Fruit fly (Drosophila melanogaster): Measurements from ENCODE around the gene CG16989.

CG16989 gene

DNA sequence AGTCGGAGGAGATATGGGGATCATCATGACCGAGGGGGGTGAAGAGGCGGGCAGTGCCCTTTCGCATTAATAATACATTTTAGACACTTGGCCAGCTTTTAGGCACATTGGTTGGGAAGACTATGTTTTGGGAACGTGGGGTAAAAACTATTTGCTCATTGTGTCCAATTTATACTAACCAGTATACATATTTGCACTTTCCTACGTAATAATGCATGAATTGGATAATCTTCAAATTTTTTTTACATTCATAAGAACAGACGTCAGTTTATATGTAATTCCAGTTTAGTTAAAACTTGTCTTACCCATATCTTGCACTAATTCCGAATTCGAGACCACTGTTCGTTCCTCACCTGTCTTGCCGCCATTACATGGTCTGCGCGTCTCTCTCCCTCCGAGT, 13.6 kb upstream of the CG16989 start (continued):
- TF ChIP-seq CG11695 (GFP tag; IDR thresholded peaks at IDR 0.05) = no peak; the same call in 2 of the 3 replicates
- no peak for TF ChIP-seq kni (GFP tag; optimal IDR thresholded peaks at IDR 0.05)
- TF ChIP-seq Antp (GFP tag; optimal IDR thresholded peaks at IDR 0.05) = peak; percentile 0
- TF ChIP-seq mam (GFP tag; optimal IDR thresholded peaks at IDR 0.05) = peak; percentile 2
- TF ChIP-seq CG8765 (GFP tag; IDR thresholded peaks at IDR 0.05) = no peak
- TF ChIP-seq pzg (GFP tag; optimal IDR thresholded peaks at IDR 0.05) = no peak
- no peak for TF ChIP-seq ash1 (GFP tag; optimal IDR thresholded peaks at IDR 0.05)
- peak; percentile 16 for TF ChIP-seq Chrac-16 (GFP tag; optimal IDR thresholded peaks at IDR 0.05)
- TF ChIP-seq Jarid2 (GFP tag; optimal IDR thresholded peaks at IDR 0.05) = no peak
- no peak for TF ChIP-seq CG33213 (GFP tag; optimal IDR thresholded peaks at IDR 0.05)
- TF ChIP-seq CG3847 (GFP tag; IDR thresholded peaks at IDR 0.05) = no peak
- no peak for TF ChIP-seq pita (GFP tag; optimal IDR thresholded peaks at IDR 0.05)
- peak; percentile 19 for TF ChIP-seq CoRest (tag; optimal IDR thresholded peaks at IDR 0.05)
- peak in 1 of 3 experiments; percentile 10 for TF ChIP-seq lola (GFP tag; optimal IDR thresholded peaks at IDR 0.05)
- TF ChIP-seq Side (GFP tag; optimal IDR thresholded peaks at IDR 0.05) = no peak
- peak; percentile 34; the same call in 1 of the 2 replicates for TF ChIP-seq ara (GFP tag; IDR thresholded peaks at IDR 0.05)
- TF ChIP-seq chm (GFP tag; IDR thresholded peaks at IDR 0.05) = no peak
- no peak for TF ChIP-seq CG4854 (GFP tag; optimal IDR thresholded peaks at IDR 0.05)
- peak; percentile 28 for TF ChIP-seq CG15269 (tag; optimal IDR thresholded peaks at IDR 0.05)
- no peak for TF ChIP-seq tna (GFP tag; IDR thresholded peaks at IDR 0.05; ENCODE audit: partially characterized antibody)
- TF ChIP-seq lbe (GFP tag; optimal IDR thresholded peaks at IDR 0.05) = peak; percentile 19
- TF ChIP-seq CG12104 (GFP tag; optimal IDR thresholded peaks at IDR 0.05) = no peak
- no peak for TF ChIP-seq CG15601 (tag; optimal IDR thresholded peaks at IDR 0.05)
- TF ChIP-seq CG12769 (tag; optimal IDR thresholded peaks at IDR 0.05) = no peak
- TF ChIP-seq usp (GFP tag; optimal IDR thresholded peaks at IDR 0.05) = no peak
- no peak for TF ChIP-seq sima (GFP tag; optimal IDR thresholded peaks at IDR 0.05)
- TF ChIP-seq CG15011 (GFP tag; optimal IDR thresholded peaks at IDR 0.05) = no peak
- peak; percentile 16 for TF ChIP-seq Nf-YB (GFP tag; optimal IDR thresholded peaks at IDR 0.05)
- no peak for TF ChIP-seq hth (optimal IDR thresholded peaks at IDR 0.05)
- no peak for TF ChIP-seq pb (GFP tag; optimal IDR thresholded peaks at IDR 0.05)
- TF ChIP-seq Xrp1 (GFP tag; IDR thresholded peaks at IDR 0.05) = peak; percentile 61
- TF ChIP-seq gem (tag; optimal IDR thresholded peaks at IDR 0.05) = peak; percentile 53
- TF ChIP-seq Hr78 (GFP tag; optimal IDR thresholded peaks at IDR 0.05) = no peak
- TF ChIP-seq nau (GFP tag; optimal IDR thresholded peaks at IDR 0.05) = no peak
- TF ChIP-seq Drgx (GFP tag; IDR thresholded peaks at IDR 0.05) = peak; percentile 45; the same call in 1 of the 2 replicates
- no peak for TF ChIP-seq CG9817 (tag; optimal IDR thresholded peaks at IDR 0.05)
- peak; percentile 41 for TF ChIP-seq org-1 (GFP tag; optimal IDR thresholded peaks at IDR 0.05)
- 0 out of 2 replicates have a peak, but pooled peaks have one; percentile 18 for TF ChIP-seq Ada2b (GFP tag; IDR thresholded peaks at IDR 0.05)
- no peak for TF ChIP-seq Taf1 (GFP tag; IDR thresholded peaks at IDR 0.05)
- peak; percentile 13 for TF ChIP-seq CG8388 (GFP tag; optimal IDR thresholded peaks at IDR 0.05)
- TF ChIP-seq Kr (GFP tag; optimal IDR thresholded peaks at IDR 0.05) = no peak
- TF ChIP-seq Atf3 (GFP tag; optimal IDR thresholded peaks at IDR 0.05) = no peak
- 0 out of 2 replicates have a peak, but pooled peaks have one; percentile 21 for TF ChIP-seq sisA (GFP tag; IDR thresholded peaks at IDR 0.05)
- TF ChIP-seq sens (GFP tag) = peak; percentile 39
- no peak for TF ChIP-seq CG11093 (GFP tag; IDR thresholded peaks at IDR 0.05)
- no peak for TF ChIP-seq jigr1 (GFP tag; IDR thresholded peaks at IDR 0.05)
- TF ChIP-seq CG8290 (GFP tag; optimal IDR thresholded peaks at IDR 0.05) = no peak
- no peak for TF ChIP-seq CG8290 (tag; optimal IDR thresholded peaks at IDR 0.05)
- TF ChIP-seq CG17612 (GFP tag; IDR thresholded peaks at IDR 0.05) = no peak
- TF ChIP-seq nmo (GFP tag; optimal IDR thresholded peaks at IDR 0.05) = peak; percentile 36
